Worm (Caenorhabditis elegans) whole organism, young adult: Measurements from ENCODE around the gene C35B1.4.
A peak's percentile ranks its signal among the peaks of the same experiment; 100 is the strongest.
"Not testable (repeated sequence)": the region's sequence is repeated elsewhere in the genome, so short reads cannot be mapped to it uniquely, and the experiment has no call there.

Source experiments
- F49E8.2 ChIP-seq: sonication (generic microtip); optimal IDR thresholded peaks from 3 replicates; lab custom pipeline; 2017; ENCODE audit warnings: missing genetic modification characterization, mild to moderate bottlenecking, missing compliant biosample characterization, antibody characterized with exemption, moderate library complexity; ENCODE audit not compliant: insufficient read depth
- F57A8.1 ChIP-seq: fragments of 200-800 bp; sonication (Bioruptor generic); optimal IDR thresholded peaks from 2 replicates; lab custom pipeline; 2018; ENCODE audit warnings: mild to moderate bottlenecking, missing genetic modification characterization, moderate library complexity, missing compliant biosample characterization
- T26A5.8 ChIP-seq: sonication (generic microtip); optimal IDR thresholded peaks from 2 replicates; lab custom pipeline; 2016; ENCODE audit warnings: missing genetic modification characterization, missing compliant biosample characterization
- Y56A3A.18 ChIP-seq: fragments of 200-800 bp; sonication (Bioruptor generic); IDR thresholded peaks from 2 replicates; pipeline ENCODE4 v1.3.6; 2022; ENCODE audit warnings: missing genetic modification reagents, missing genetic modification characterization, missing compliant biosample characterization
- aptf-3 ChIP-seq: fragments of 200-800 bp; sonication (Bioruptor generic); IDR thresholded peaks from 2 replicates; pipeline ENCODE4 v1.3.6; 2022; ENCODE audit warnings: missing genetic modification characterization, missing compliant biosample characterization
- attf-3 ChIP-seq: fragments of 200-800 bp; sonication (Bioruptor generic); conservative IDR thresholded peaks from 2 replicates; pipeline ENCODE4 v1.3.6; 2022; ENCODE audit warnings: missing genetic modification reagents, missing genetic modification characterization, missing compliant biosample characterization
- attf-5 ChIP-seq: fragments of 200-800 bp; sonication (Bioruptor generic); optimal IDR thresholded peaks from 2 replicates; lab custom pipeline; 2018; ENCODE audit warnings: mild to moderate bottlenecking, missing genetic modification characterization, missing compliant biosample characterization
- ceh-27 ChIP-seq: fragments of 200-800 bp; sonication (Bioruptor generic); optimal IDR thresholded peaks from 2 replicates; lab custom pipeline; 2018; ENCODE audit warnings: mild to moderate bottlenecking, missing genetic modification characterization, moderate library complexity, missing compliant biosample characterization
- ceh-79 ChIP-seq: sonication (generic microtip); optimal IDR thresholded peaks from 2 replicates; lab custom pipeline; 2017; ENCODE audit warnings: mild to moderate bottlenecking, missing genetic modification characterization, missing compliant biosample characterization
- ceh-91 ChIP-seq: fragments of 200-800 bp; sonication (Bioruptor generic); IDR thresholded peaks from 2 replicates; pipeline ENCODE4 v1.3.6; 2022; ENCODE audit warnings: missing genetic modification reagents, missing genetic modification characterization, missing compliant biosample characterization
- egrh-3 ChIP-seq: fragments of 200-800 bp; sonication (Bioruptor generic); IDR thresholded peaks from 2 replicates; pipeline ENCODE4 v1.3.6; 2022; ENCODE audit warnings: missing genetic modification reagents, missing genetic modification characterization, missing compliant biosample characterization
- hlh-26 ChIP-seq: fragments of 200-800 bp; sonication (Bioruptor generic); conservative IDR thresholded peaks from 2 replicates; pipeline ENCODE4 v1.3.6; 2022; ENCODE audit warnings: missing genetic modification reagents, missing genetic modification characterization, missing compliant biosample characterization
- hrde-1 ChIP-seq: sonication (generic microtip); optimal IDR thresholded peaks from 2 replicates; lab custom pipeline; 2016; ENCODE audit warnings: missing genetic modification characterization, mild to moderate bottlenecking, missing compliant biosample characterization, moderate library complexity, missing genotype, missing genetic modification reagents, borderline replicate concordance
- hsf-1 ChIP-seq: fragments of 200-800 bp; sonication (Bioruptor generic); IDR thresholded peaks from 2 replicates; pipeline ENCODE4 v1.3.6; 2022; ENCODE audit warnings: missing genetic modification reagents, missing genetic modification characterization, missing compliant biosample characterization
- let-526 ChIP-seq: fragments of 200-800 bp; sonication (Bioruptor generic); IDR thresholded peaks from 2 replicates; pipeline ENCODE4 v1.3.6; 2022; ENCODE audit warnings: missing genetic modification reagents, missing genetic modification characterization, missing compliant biosample characterization
- mcd-1 ChIP-seq: fragments of 200-800 bp; sonication (Bioruptor generic); IDR thresholded peaks from 2 replicates; pipeline ENCODE4 v1.3.6; 2022; ENCODE audit warnings: missing genetic modification reagents, missing genetic modification characterization, missing compliant biosample characterization
- nfya-1 ChIP-seq: sonication (generic microtip); optimal IDR thresholded peaks from 2 replicates; lab custom pipeline; 2017; ENCODE audit warnings: antibody characterized with exemption, missing compliant biosample characterization, missing genetic modification characterization, borderline replicate concordance; ENCODE audit not compliant: insufficient read depth
- nfyb-1 ChIP-seq: fragments of 200-800 bp; sonication (Bioruptor generic); IDR thresholded peaks from 2 replicates; pipeline ENCODE4 v1.3.6; 2022; ENCODE audit warnings: missing genetic modification reagents, missing genetic modification characterization, missing compliant biosample characterization
- nhr-80 ChIP-seq: sonication (generic microtip); optimal IDR thresholded peaks from 2 replicates; lab custom pipeline; 2016; ENCODE audit warnings: missing genetic modification characterization, missing compliant biosample characterization
- rcor-1 ChIP-seq: fragments of 200-800 bp; sonication (Bioruptor generic); IDR thresholded peaks from 2 replicates; pipeline ENCODE4 v1.3.6; 2022; ENCODE audit warnings: missing genetic modification reagents, missing genetic modification characterization, missing compliant biosample characterization
- tbx-9 ChIP-seq: sonication (generic microtip); optimal IDR thresholded peaks from 2 replicates; lab custom pipeline; 2016; ENCODE audit warnings: borderline replicate concordance, missing genetic modification characterization, inconsistent platforms, missing compliant biosample characterization
- unc-62 ChIP-seq: fragments of 150-350 bp; optimal IDR thresholded peaks from 2 replicates; lab custom pipeline; 2014; ENCODE audit warnings: missing biosample characterization, missing genetic modification reagents, missing genetic modification characterization
- zim-3 ChIP-seq: sonication (generic microtip); optimal IDR thresholded peaks from 2 replicates; lab custom pipeline; 2017; ENCODE audit warnings: mild to moderate bottlenecking, missing genetic modification characterization, moderate library complexity, missing compliant biosample characterization
- ztf-28 ChIP-seq: fragments of 200-800 bp; sonication (Bioruptor generic); IDR thresholded peaks from 2 replicates; pipeline ENCODE4 v1.3.6; 2022; ENCODE audit warnings: missing genetic modification reagents, missing genetic modification characterization, missing compliant biosample characterization

Gene C35B1.4

ce11 chrIV:4115634-4116033 lies 36.0 kb downstream of the C35B1.4 start, which contains the start of the genes F49F1.4 and F49F1.2:
Gene F49F1.4, minus strand, starts transcription at chrIV:4115734.
Gene F49F1.2, plus strand, starts transcription at chrIV:4115943.
- no peak for TF ChIP-seq mcd-1 (GFP tag; lab: Robert Waterston, UW)
- no peak for TF ChIP-seq F57A8.1
- no peak for TF ChIP-seq egrh-3 (GFP tag; lab: Robert Waterston, UW)
- TF ChIP-seq let-526, result no peak
- no peak for TF ChIP-seq T26A5.8 (tag; lab: Kevin White, UChicago)
- TF ChIP-seq unc-62 (GFP tag; lab: Kevin White, UChicago), result no peak
- no peak for TF ChIP-seq hrde-1 (tag; lab: Kevin White, UChicago)
- no peak for TF ChIP-seq zim-3

ce11 chrIV:4117432-4117831 lies 37.8 kb downstream of the C35B1.4 start, which contains the start of gene drd-50:
Gene drd-50, plus strand, starts transcription at chrIV:4117732.
- TF ChIP-seq nhr-80 (tag; lab: Kevin White, UChicago), result peak; percentile 17
- no peak for TF ChIP-seq ceh-27 (GFP tag; lab: Kevin White, UChicago)
- no peak for TF ChIP-seq rcor-1 (GFP tag; lab: Robert Waterston, UW)
- no peak for TF ChIP-seq aptf-3 (GFP tag; lab: Robert Waterston, UW)

- no peak for TF ChIP-seq nfyb-1 (GFP tag; lab: Robert Waterston, UW)
- TF ChIP-seq ceh-79 (tag; lab: Kevin White, UChicago), result no peak
- no peak for TF ChIP-seq ceh-91 (GFP tag; lab: Robert Waterston, UW)
- no peak for TF ChIP-seq Y56A3A.18 (GFP tag; lab: Robert Waterston, UW)
- no peak for TF ChIP-seq hsf-1 (GFP tag; lab: Robert Waterston, UW)
- TF ChIP-seq hlh-26, result no peak
- no peak for TF ChIP-seq attf-5 (GFP tag; lab: Kevin White, UChicago)
Observed at ce11 chrIV:4120263-4120662, 40.6 kb downstream of the C35B1.4 start, which contains the start of gene F49F1.5. Gene F49F1.5, minus strand, starts transcription at chrIV:4120415.

- no peak for TF ChIP-seq egrh-3 (GFP tag; lab: Robert Waterston, UW)
- TF ChIP-seq attf-3 (GFP tag; lab: Robert Waterston, UW), result no peak
- peak; percentile 19 for TF ChIP-seq nhr-80 (tag; lab: Kevin White, UChicago)
- TF ChIP-seq, all 124 proteins: peak for 1
Observed at ce11 chrIV:4121055-4121454, 41.4 kb downstream of the C35B1.4 start.

ce11 chrIV:4123083-4123482 lies 43.5 kb downstream of the C35B1.4 start, which contains the start of gene mul-1:
Gene mul-1, minus strand, starts transcription at chrIV:4123166.
- TF ChIP-seq F49E8.2 (tag; lab: Kevin White, UChicago) (no peak), nhr-80 (tag; lab: Kevin White, UChicago) (peak; percentile 46)

- TF ChIP-seq ztf-28 (GFP tag; lab: Robert Waterston, UW); tbx-9 (tag; lab: Kevin White, UChicago); nfya-1 (tag; lab: Kevin White, UChicago): not testable (repeated sequence)
Observed at ce11 chrIV:4125657-4126056, 46.0 kb downstream of the C35B1.4 start, which contains the start of gene F49F1.7. Gene F49F1.7, minus strand, starts transcription at chrIV:4125757.
